Fruit fly (Drosophila melanogaster) whole organism, embryonic: ENCODE results near the gene AstA.
A peak's percentile ranks its signal among the peaks of the same experiment; 100 is the strongest.

Experiments used
- Abd-B ChIP-seq: fragments of 200-800 bp; sonication (Bioruptor generic); optimal IDR thresholded peaks from 2 replicates; lab custom pipeline; 2018; ENCODE audit warnings: missing biosample characterization, mild to moderate bottlenecking, missing genetic modification characterization, moderate library complexity
- Blimp-1 ChIP-seq: fragments of 200-800 bp; sonication (Bioruptor generic); optimal IDR thresholded peaks from 3 replicates; lab custom pipeline; 2018; ENCODE audit warnings: missing biosample characterization, missing genetic modification characterization, mild to moderate bottlenecking, moderate library complexity, missing genetic modification reagents
- CG11093 ChIP-seq: fragments of 200-800 bp; sonication (Bioruptor generic); IDR thresholded peaks from 3 replicates; pipeline ENCODE4 v1.3.6; 2022; ENCODE audit warnings: missing biosample characterization, missing genetic modification characterization
- CG11695 ChIP-seq: fragments of 200-800 bp; sonication (Bioruptor generic); IDR thresholded peaks from 3 replicates; pipeline ENCODE4 v1.3.6; 2022; ENCODE audit warnings: missing biosample characterization, missing genetic modification characterization
- CG1233 ChIP-seq: fragments of 200-800 bp; sonication (Bioruptor generic); optimal IDR thresholded peaks from 4 replicates; lab custom pipeline; 2018; ENCODE audit warnings: missing biosample characterization, mild to moderate bottlenecking, missing genetic modification characterization
- CG13894 ChIP-seq: fragments of 200-800 bp; sonication (Bioruptor generic); optimal IDR thresholded peaks from 3 replicates; lab custom pipeline; 2018; ENCODE audit warnings: missing biosample characterization, mild to moderate bottlenecking, missing genetic modification characterization, moderate library complexity
- CG14667 ChIP-seq: fragments of 200-800 bp; sonication (Bioruptor generic); IDR thresholded peaks from 2 replicates; pipeline ENCODE4 v1.3.6; 2022; ENCODE audit warnings: missing biosample characterization, missing genetic modification characterization
- CG15479 ChIP-seq: fragments of 200-800 bp; sonication (Bioruptor generic); optimal IDR thresholded peaks from 3 replicates; lab custom pipeline; 2019; ENCODE audit warnings: missing biosample characterization, mild to moderate bottlenecking, missing genetic modification characterization, moderate library complexity
- CG18599 ChIP-seq: fragments of 200-800 bp; sonication (Bioruptor generic); optimal IDR thresholded peaks from 3 replicates; lab custom pipeline; 2017; ENCODE audit warnings: missing biosample characterization, missing genetic modification characterization, mild to moderate bottlenecking, moderate library complexity, missing genetic modification reagents
- CG2202 ChIP-seq: fragments of 200-800 bp; sonication (Bioruptor generic); optimal IDR thresholded peaks from 2 replicates; lab custom pipeline; 2018; ENCODE audit warnings: missing biosample characterization, mild to moderate bottlenecking, missing genetic modification characterization
- CG31224 ChIP-seq: fragments of 200-800 bp; sonication (Bioruptor generic); IDR thresholded peaks from 2 replicates; pipeline ENCODE4 v1.3.6; 2022; ENCODE audit warnings: missing biosample characterization, missing genetic modification characterization
- CG31388 ChIP-seq: fragments of 200-800 bp; sonication (Bioruptor generic); optimal IDR thresholded peaks from 2 replicates; lab custom pipeline; 2016; ENCODE audit warnings: missing biosample characterization, missing genetic modification characterization
- CG3838 ChIP-seq: fragments of 200-800 bp; sonication (Bioruptor generic); optimal IDR thresholded peaks from 3 replicates; lab custom pipeline; 2016; ENCODE audit warnings: missing biosample characterization, missing genetic modification characterization
- CG6654 ChIP-seq: fragments of 200-800 bp; sonication (Bioruptor generic); optimal IDR thresholded peaks from 2 replicates; lab custom pipeline; 2017; ENCODE audit warnings: missing biosample characterization, mild to moderate bottlenecking, missing genetic modification characterization
- CG6689 ChIP-seq: fragments of 200-800 bp; sonication (Bioruptor generic); IDR thresholded peaks from 2 replicates; pipeline ENCODE4 v1.3.6; 2022; ENCODE audit warnings: missing biosample characterization, missing genetic modification characterization
- CG7271 ChIP-seq: fragments of 200-800 bp; sonication (Bioruptor generic); optimal IDR thresholded peaks from 2 replicates; lab custom pipeline; 2018; ENCODE audit warnings: missing biosample characterization, mild to moderate bottlenecking, missing genetic modification characterization, moderate library complexity
- CG7357 ChIP-seq: fragments of 200-800 bp; sonication (Bioruptor generic); IDR thresholded peaks from 3 replicates; pipeline ENCODE4 v1.3.6; 2022; ENCODE audit warnings: missing biosample characterization, missing genetic modification characterization
- CG7987 ChIP-seq: fragments of 200-800 bp; sonication (Bioruptor generic); optimal IDR thresholded peaks from 2 replicates; lab custom pipeline; 2018; ENCODE audit warnings: missing biosample characterization, mild to moderate bottlenecking, missing genetic modification characterization, moderate library complexity
- CG9817 ChIP-seq: fragments of 200-800 bp; sonication (Bioruptor generic); optimal IDR thresholded peaks from 2 replicates; lab custom pipeline; 2018; ENCODE audit warnings: missing biosample characterization, mild to moderate bottlenecking, missing genetic modification characterization, moderate library complexity
- CoRest ChIP-seq: fragments of 200-800 bp; sonication (Bioruptor generic); optimal IDR thresholded peaks from 3 replicates; lab custom pipeline; 2018; ENCODE audit warnings: missing biosample characterization, mild to moderate bottlenecking, missing genetic modification characterization, moderate library complexity
- Gsc ChIP-seq: fragments of 200-800 bp; sonication (Bioruptor generic); IDR thresholded peaks from 2 replicates; pipeline ENCODE4 v1.3.6; 2022; ENCODE audit warnings: missing biosample characterization, missing genetic modification characterization
- Lhr ChIP-seq: fragments of 200-800 bp; sonication (Bioruptor generic); optimal IDR thresholded peaks from 3 replicates; lab custom pipeline; 2017; ENCODE audit warnings: mild to moderate bottlenecking, missing biosample characterization, missing genetic modification reagents, missing genetic modification characterization
- MBD-R2 ChIP-seq: fragments of 200-800 bp; sonication (Bioruptor generic); IDR thresholded peaks from 2 replicates; pipeline ENCODE4 v1.3.6; 2022; ENCODE audit warnings: missing biosample characterization, missing genetic modification characterization
- PHDP ChIP-seq: fragments of 200-800 bp; sonication (Bioruptor generic); optimal IDR thresholded peaks from 3 replicates; lab custom pipeline; 2018; ENCODE audit warnings: missing biosample characterization, mild to moderate bottlenecking, missing genetic modification characterization, moderate library complexity
- Rx ChIP-seq: fragments of 200-800 bp; sonication (Bioruptor generic); IDR thresholded peaks from 2 replicates; pipeline ENCODE4 v1.3.6; 2022; ENCODE audit warnings: missing biosample characterization, missing genetic modification characterization
- Spps ChIP-seq: fragments of 200-800 bp; sonication (Bioruptor generic); optimal IDR thresholded peaks from 2 replicates; lab custom pipeline; 2018; ENCODE audit warnings: missing biosample characterization, mild to moderate bottlenecking, missing genetic modification characterization
- Sry-β ChIP-seq: fragments of 200-800 bp; sonication (Bioruptor generic); optimal IDR thresholded peaks from 2 replicates; lab custom pipeline; 2018; ENCODE audit warnings: missing biosample characterization, mild to moderate bottlenecking, missing genetic modification characterization, moderate library complexity
- ash1 ChIP-seq: fragments of 200-800 bp; sonication (Bioruptor generic); optimal IDR thresholded peaks from 2 replicates; lab custom pipeline; 2018; ENCODE audit warnings: missing biosample characterization, mild to moderate bottlenecking, missing genetic modification characterization
- btn ChIP-seq: fragments of 200-800 bp; sonication (Bioruptor generic); optimal IDR thresholded peaks from 2 replicates; lab custom pipeline; 2016; ENCODE audit warnings: missing biosample characterization, missing genetic modification characterization
- caup ChIP-seq: fragments of 200-800 bp; sonication (Bioruptor generic); optimal IDR thresholded peaks from 3 replicates; lab custom pipeline; 2017; ENCODE audit warnings: missing biosample characterization, mild to moderate bottlenecking, missing genetic modification characterization, moderate library complexity; ENCODE audit not compliant: severe bottlenecking
- corto ChIP-seq: fragments of 200-800 bp; sonication (Bioruptor generic); optimal IDR thresholded peaks from 2 replicates; lab custom pipeline; 2016; ENCODE audit warnings: missing biosample characterization, mild to moderate bottlenecking, missing genetic modification characterization, moderate library complexity
- crol ChIP-seq: fragments of 200-800 bp; sonication (Bioruptor generic); IDR thresholded peaks from 2 replicates; pipeline ENCODE4 v1.3.6; 2022; ENCODE audit warnings: missing biosample characterization, missing genetic modification characterization
- crp ChIP-seq, 2 experiments: fragments of 200-800 bp; sonication (Bioruptor generic); optimal IDR thresholded peaks; 2 replicates in 1 of 2; 3 replicates in 1 of 2; lab custom pipeline; 2017; ENCODE audit warnings: missing biosample characterization in 2 of 2, missing genetic modification characterization in 2 of 2, mild to moderate bottlenecking in 1 of 2, moderate library complexity in 1 of 2
- dimm ChIP-seq: fragments of 200-800 bp; sonication (Bioruptor generic); IDR thresholded peaks from 2 replicates; pipeline ENCODE4 v1.3.6; 2022; ENCODE audit warnings: missing biosample characterization, missing genetic modification characterization
- dm ChIP-seq: fragments of 200-800 bp; sonication (Bioruptor generic); optimal IDR thresholded peaks from 3 replicates; lab custom pipeline; 2016; ENCODE audit warnings: missing biosample characterization, missing genetic modification characterization
- dmrt11E ChIP-seq: fragments of 200-800 bp; sonication (Bioruptor generic); optimal IDR thresholded peaks from 3 replicates; lab custom pipeline; 2018; ENCODE audit warnings: missing biosample characterization, mild to moderate bottlenecking, missing genetic modification characterization, moderate library complexity
- exex ChIP-seq: fragments of 200-800 bp; sonication (Bioruptor generic); optimal IDR thresholded peaks from 4 replicates; lab custom pipeline; 2018; ENCODE audit warnings: missing biosample characterization, mild to moderate bottlenecking, missing genetic modification characterization, moderate library complexity
- fd3F ChIP-seq: fragments of 200-800 bp; sonication (Bioruptor generic); optimal IDR thresholded peaks from 2 replicates; lab custom pipeline; 2018; ENCODE audit warnings: missing biosample characterization, mild to moderate bottlenecking, missing genetic modification characterization, moderate library complexity
- fru ChIP-seq: fragments of >200 bp; optimal IDR thresholded peaks from 2 replicates; lab custom pipeline; 2017
- hbn ChIP-seq: fragments of 200-800 bp; sonication (Bioruptor generic); IDR thresholded peaks from 2 replicates; pipeline ENCODE4 v1.3.6; 2022; ENCODE audit warnings: missing biosample characterization, missing genetic modification characterization; ENCODE audit not compliant: partially characterized antibody
- pnt ChIP-seq: fragments of 200-800 bp; sonication (Bioruptor generic); optimal IDR thresholded peaks from 3 replicates; lab custom pipeline; 2016; ENCODE audit warnings: missing biosample characterization, missing genetic modification characterization
- prd ChIP-seq, 3 experiments: fragments of >200 bp in 2 of 3; fragments of 200-800 bp in 1 of 3; sonication (Bioruptor generic) in 1 of 3; optimal IDR thresholded peaks in 2 of 3; IDR thresholded peaks in 1 of 3; 2 replicates in 2 of 3; 3 replicates in 1 of 3; pipeline versions ENCODE4 v1.3.6 to Lab custom; 2017 to 2022; ENCODE audit warnings: missing biosample characterization in 1 of 3, missing genetic modification characterization in 1 of 3
- row ChIP-seq: fragments of 200-800 bp; sonication (Bioruptor generic); IDR thresholded peaks from 3 replicates; pipeline ENCODE4 v1.3.6; 2022; ENCODE audit warnings: missing biosample characterization, missing genetic modification characterization
- sob ChIP-seq: fragments of 200-800 bp; sonication (Bioruptor generic); IDR thresholded peaks from 2 replicates; pipeline ENCODE4 v1.3.6; 2022; ENCODE audit warnings: missing biosample characterization, missing genetic modification characterization
- tna ChIP-seq: fragments of 200-800 bp; sonication (Bioruptor generic); IDR thresholded peaks from 2 replicates; pipeline ENCODE4 v1.3.6; 2022; ENCODE audit warnings: missing biosample characterization, missing genetic modification characterization; ENCODE audit not compliant: partially characterized antibody
- ttk ChIP-seq: fragments of 200-800 bp; sonication (Bioruptor generic); IDR thresholded peaks from 2 replicates; pipeline ENCODE4 v2.1.2; 2022; ENCODE audit warnings: missing biosample characterization, missing genetic modification characterization
- zen2 ChIP-seq: fragments of 200-800 bp; sonication (Bioruptor generic); IDR thresholded peaks from 3 replicates; pipeline ENCODE4 v1.3.6; 2022; ENCODE audit warnings: missing biosample characterization, missing genetic modification characterization; ENCODE audit not compliant: partially characterized antibody

The AstA gene

DNA sequence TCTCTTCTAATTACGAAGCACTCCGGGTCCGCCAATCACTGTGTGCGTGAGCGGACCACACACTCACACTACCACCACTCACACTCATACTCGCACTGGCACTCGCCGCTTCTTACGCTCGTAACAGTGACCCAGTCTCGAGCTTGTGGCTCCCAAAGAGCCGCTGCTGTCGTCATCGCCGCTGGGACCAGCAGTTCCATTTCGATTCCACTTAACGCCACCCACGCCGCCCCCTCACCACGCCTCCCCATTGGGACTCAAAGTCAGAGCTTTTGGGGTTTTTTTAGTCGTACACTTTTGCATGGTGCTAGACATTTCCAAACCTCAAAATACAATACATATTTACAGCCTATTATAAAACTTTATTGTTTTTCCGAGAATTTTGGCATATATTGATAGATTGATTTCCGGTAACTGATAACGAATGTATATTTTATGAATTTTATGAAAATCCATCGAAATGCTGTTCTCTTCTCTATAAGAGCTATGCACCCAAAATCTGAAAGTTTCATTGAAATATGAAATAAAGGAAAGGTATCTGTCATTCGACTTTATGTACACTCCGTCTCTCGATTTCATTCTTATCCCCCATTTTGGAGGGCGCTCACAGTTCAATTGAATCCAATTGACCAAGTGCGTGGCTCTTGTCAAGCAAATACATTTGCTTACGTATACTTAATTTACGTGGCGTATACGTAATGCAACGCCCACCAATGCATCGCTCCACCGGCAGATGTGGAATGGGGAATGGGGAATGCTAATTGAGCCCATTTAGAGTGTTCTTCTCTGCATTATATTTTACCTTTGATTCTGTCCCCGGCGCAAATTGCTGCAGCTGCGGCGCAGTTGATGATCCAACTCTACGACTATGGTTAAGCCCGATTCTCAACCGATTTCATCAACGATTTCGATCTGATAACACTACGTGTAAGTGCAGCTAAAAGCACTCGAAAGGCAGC, 6.7 kb upstream of the AstA start, which contains the start of gene CG42331 (continued):
- TF ChIP-seq CG14667 (GFP tag; lab: Robert Waterston, UW) (no peak), CG9817 (peak; percentile 59), CG3838 (GFP tag; lab: Kevin White, UChicago) (no peak), btn (no peak), exex (tag; lab: Kevin White, UChicago) (peak; percentile 65), hbn (GFP tag; lab: Robert Waterston, UW) (no peak), prd (optimal IDR thresholded peaks at IDR 0.05; lab: Kevin White, UChicago) (no peak), prd (GFP tag; IDR thresholded peaks at IDR 0.05; lab: Robert Waterston, UW) (0 out of 3 replicates have a peak, but pooled peaks have one; percentile 38), CG2202 (tag; lab: Kevin White, UChicago) (no peak), CG7357 (GFP tag; lab: Robert Waterston, UW) (no peak), ttk (GFP tag; lab: Robert Waterston, UW) (peak; percentile 57), zen2 (GFP tag; lab: Robert Waterston, UW) (0 out of 3 replicates have a peak, but pooled peaks have one; percentile 40), dmrt11E (no peak), dm (GFP tag; lab: Kevin White, UChicago) (no peak), Gsc (GFP tag; lab: Robert Waterston, UW) (no peak), CG31224 (GFP tag; lab: Robert Waterston, UW) (no peak), CG18599 (GFP tag; lab: Kevin White, UChicago) (peak; percentile 68), Sry-β (GFP tag; lab: Kevin White, UChicago) (no peak), CG7987 (no peak), CoRest (tag; lab: Kevin White, UChicago) (peak; percentile 73), Blimp-1 (GFP tag; lab: Kevin White, UChicago) (no peak), CG13894 (no peak), fru (lab: Kevin White, UChicago) (no peak), pnt (peak; percentile 40), ash1 (GFP tag; lab: Kevin White, UChicago) (no peak), PHDP (tag; lab: Kevin White, UChicago) (peak; percentile 75), tna (no peak), row (GFP tag; lab: Robert Waterston, UW) (peak; percentile 82), caup (GFP tag; lab: Kevin White, UChicago) (peak; percentile 27), sob (peak; percentile 28; the same call in 1 of the 2 replicates), CG11695 (GFP tag; lab: Robert Waterston, UW) (peak; percentile 62; the same call in 2 of the 3 replicates), Rx (no peak; the same call in 1 of the 2 replicates), dimm (GFP tag; lab: Robert Waterston, UW) (no peak), fd3F (peak; percentile 48), CG31388 (no peak), crp (GFP tag; optimal IDR thresholded peaks at IDR 0.05; lab: Kevin White, UChicago) (no peak), CG11093 (GFP tag; lab: Robert Waterston, UW) (0 out of 3 replicates have a peak, but pooled peaks have one; percentile 33), CG6689 (GFP tag; lab: Robert Waterston, UW) (peak; percentile 57; the same call in 1 of the 2 replicates), MBD-R2 (GFP tag; lab: Robert Waterston, UW) (peak; percentile 32; the same call in 1 of the 2 replicates), corto (GFP tag; lab: Kevin White, UChicago) (no peak), crol (peak; percentile 89), Abd-B (GFP tag; lab: Kevin White, UChicago) (peak; percentile 54), CG6654 (GFP tag; lab: Kevin White, UChicago) (peak; percentile 6), CG7271 (tag; lab: Kevin White, UChicago) (no peak), CG15479 (GFP tag; lab: Kevin White, UChicago) (no peak), Spps (tag; lab: Kevin White, UChicago) (no peak), Lhr (no peak), CG1233 (GFP tag; lab: Kevin White, UChicago) (peak; percentile 31)
